Worm (Caenorhabditis elegans) whole organism, mixed stage, embryonic: ENCODE measurements around the gene srx-119.

ENCODE experiments used
- M03D4.4 ChIP-seq: sonication (generic microtip); optimal IDR thresholded peaks from 2 replicates; lab custom pipeline; 2017; ENCODE audit warnings: mild to moderate bottlenecking, missing genetic modification characterization, missing compliant biosample characterization
- bed-3 ChIP-seq: fragments of 200-800 bp; sonication (Bioruptor generic); optimal IDR thresholded peaks from 3 replicates; lab custom pipeline; 2018; ENCODE audit warnings: mild to moderate bottlenecking, missing genetic modification characterization, moderate library complexity, missing compliant biosample characterization
- blmp-1 ChIP-seq: fragments of 150-350 bp; optimal IDR thresholded peaks from 2 replicates; lab custom pipeline; 2014; ENCODE audit warnings: missing biosample characterization, missing genetic modification characterization
- ceh-39 ChIP-seq: fragments of 150-350 bp; optimal IDR thresholded peaks from 2 replicates; lab custom pipeline; 2014; ENCODE audit warnings: missing biosample characterization, missing genetic modification characterization
- ceh-43 ChIP-seq: fragments of 200-800 bp; sonication (Bioruptor generic); optimal IDR thresholded peaks from 2 replicates; lab custom pipeline; 2018; ENCODE audit warnings: mild to moderate bottlenecking, missing genetic modification characterization, moderate library complexity, missing compliant biosample characterization
- ceh-83 ChIP-seq: fragments of 200-800 bp; sonication (Bioruptor generic); optimal IDR thresholded peaks from 2 replicates; lab custom pipeline; 2018; ENCODE audit warnings: mild to moderate bottlenecking, missing genetic modification characterization, missing compliant biosample characterization
- ces-1 ChIP-seq: fragments of 150-350 bp; optimal IDR thresholded peaks from 2 replicates; lab custom pipeline; 2014; ENCODE audit warnings: missing biosample characterization, missing genetic modification reagents, missing genetic modification characterization
- cnd-1 ChIP-seq: fragments of 200-800 bp; sonication (Bioruptor generic); optimal IDR thresholded peaks from 2 replicates; lab custom pipeline; 2018; ENCODE audit warnings: mild to moderate bottlenecking, missing genetic modification characterization, missing compliant biosample characterization
- drap-1 ChIP-seq: fragments of 200-800 bp; sonication (Bioruptor generic); optimal IDR thresholded peaks from 3 replicates; lab custom pipeline; 2018; ENCODE audit warnings: mild to moderate bottlenecking, missing genetic modification characterization, missing compliant biosample characterization
- elt-3 ChIP-seq: fragments of 150-350 bp; optimal IDR thresholded peaks from 2 replicates; lab custom pipeline; 2014; ENCODE audit warnings: missing biosample characterization, missing genetic modification characterization
- flh-1 ChIP-seq: fragments of 200-800 bp; sonication (Bioruptor generic); optimal IDR thresholded peaks from 2 replicates; lab custom pipeline; 2018; ENCODE audit warnings: mild to moderate bottlenecking, missing genetic modification characterization, moderate library complexity, missing compliant biosample characterization
- ham-2 ChIP-seq: fragments of 200-800 bp; sonication (Bioruptor generic); optimal IDR thresholded peaks from 2 replicates; lab custom pipeline; 2018; ENCODE audit warnings: mild to moderate bottlenecking, missing genetic modification characterization, missing compliant biosample characterization
- hlh-1 ChIP-seq: fragments of 150-350 bp; optimal IDR thresholded peaks from 2 replicates; lab custom pipeline; 2014; ENCODE audit warnings: missing biosample characterization, missing genetic modification reagents, missing genetic modification characterization
- lin-13 ChIP-seq: fragments of 150-350 bp; optimal IDR thresholded peaks from 2 replicates; lab custom pipeline; 2014; ENCODE audit warnings: missing biosample characterization, missing genetic modification characterization
- lin-32 ChIP-seq: fragments of 200-800 bp; sonication (Bioruptor generic); optimal IDR thresholded peaks from 2 replicates; lab custom pipeline; 2018; ENCODE audit warnings: mild to moderate bottlenecking, missing genetic modification characterization, missing compliant biosample characterization
- lsy-2 ChIP-seq: fragments of 150-350 bp; optimal IDR thresholded peaks from 2 replicates; lab custom pipeline; 2014; ENCODE audit warnings: missing biosample characterization, missing genetic modification characterization
- mab-5 ChIP-seq: fragments of 150-350 bp; optimal IDR thresholded peaks from 2 replicates; lab custom pipeline; 2014; ENCODE audit warnings: missing biosample characterization, missing genetic modification characterization
- mep-1 ChIP-seq: fragments of 150-350 bp; optimal IDR thresholded peaks from 2 replicates; lab custom pipeline; 2017; ENCODE audit warnings: missing biosample characterization, missing genetic modification reagents, missing genetic modification characterization, inconsistent platforms
- mls-2 ChIP-seq: sonication (generic microtip); optimal IDR thresholded peaks from 2 replicates; lab custom pipeline; 2016; ENCODE audit warnings: mild to moderate bottlenecking, missing genetic modification characterization, moderate library complexity, missing compliant biosample characterization
- nhr-12 ChIP-seq: fragments of 150-350 bp; optimal IDR thresholded peaks from 2 replicates; lab custom pipeline; 2014; ENCODE audit warnings: missing biosample characterization, missing genetic modification characterization
- nhr-2 ChIP-seq: fragments of 150-350 bp; optimal IDR thresholded peaks from 2 replicates; lab custom pipeline; 2014; ENCODE audit warnings: missing biosample characterization, missing genetic modification characterization
- nhr-237 ChIP-seq: fragments of 150-350 bp; optimal IDR thresholded peaks from 2 replicates; lab custom pipeline; 2014; ENCODE audit warnings: missing biosample characterization, missing genetic modification characterization
- nhr-28 ChIP-seq: fragments of 150-350 bp; optimal IDR thresholded peaks from 2 replicates; lab custom pipeline; 2014; ENCODE audit warnings: missing biosample characterization, missing genetic modification characterization
- nhr-76 ChIP-seq: sonication (generic microtip); optimal IDR thresholded peaks from 2 replicates; lab custom pipeline; 2017; ENCODE audit warnings: missing biosample characterization, missing genetic modification characterization
- pha-4 ChIP-seq: fragments of 150-350 bp; optimal IDR thresholded peaks from 2 replicates; lab custom pipeline; 2018; ENCODE audit warnings: missing biosample characterization, missing genetic modification reagents, missing genetic modification characterization
- sem-2 ChIP-seq: fragments of 200-800 bp; sonication (Bioruptor generic); optimal IDR thresholded peaks from 2 replicates; lab custom pipeline; 2018; ENCODE audit warnings: mild to moderate bottlenecking, missing genetic modification characterization, missing compliant biosample characterization
- snpc-4 ChIP-seq: fragments of 150-350 bp; optimal IDR thresholded peaks from 2 replicates; lab custom pipeline; 2014; ENCODE audit warnings: missing biosample characterization, missing genetic modification characterization
- sptf-1 ChIP-seq: sonication (generic microtip); optimal IDR thresholded peaks from 2 replicates; lab custom pipeline; 2017; ENCODE audit warnings: mild to moderate bottlenecking, missing genetic modification characterization, moderate library complexity, missing compliant biosample characterization
- tbx-8 ChIP-seq: fragments of 200-800 bp; sonication (Bioruptor generic); optimal IDR thresholded peaks from 2 replicates; lab custom pipeline; 2018; ENCODE audit warnings: mild to moderate bottlenecking, missing genetic modification characterization, moderate library complexity, missing compliant biosample characterization
- unc-120 ChIP-seq: sonication (generic microtip); optimal IDR thresholded peaks from 2 replicates; lab custom pipeline; 2017; ENCODE audit warnings: missing genetic modification characterization, missing compliant biosample characterization; ENCODE audit not compliant: poor library complexity, severe bottlenecking
- unc-39 ChIP-seq: fragments of 150-350 bp; optimal IDR thresholded peaks from 2 replicates; lab custom pipeline; 2014; ENCODE audit warnings: missing biosample characterization, missing genetic modification characterization
- unc-62 ChIP-seq: fragments of 150-350 bp; optimal IDR thresholded peaks from 2 replicates; lab custom pipeline; 2014; ENCODE audit warnings: missing biosample characterization, missing genetic modification reagents, missing genetic modification characterization
- zip-8 ChIP-seq: fragments of 150-350 bp; optimal IDR thresholded peaks from 2 replicates; lab custom pipeline; 2014; ENCODE audit warnings: missing biosample characterization, missing genetic modification characterization
- ztf-11 ChIP-seq: fragments of 150-350 bp; optimal IDR thresholded peaks from 2 replicates; lab custom pipeline; 2014; ENCODE audit warnings: missing biosample characterization, missing genetic modification characterization

srx-119 gene

DNA sequence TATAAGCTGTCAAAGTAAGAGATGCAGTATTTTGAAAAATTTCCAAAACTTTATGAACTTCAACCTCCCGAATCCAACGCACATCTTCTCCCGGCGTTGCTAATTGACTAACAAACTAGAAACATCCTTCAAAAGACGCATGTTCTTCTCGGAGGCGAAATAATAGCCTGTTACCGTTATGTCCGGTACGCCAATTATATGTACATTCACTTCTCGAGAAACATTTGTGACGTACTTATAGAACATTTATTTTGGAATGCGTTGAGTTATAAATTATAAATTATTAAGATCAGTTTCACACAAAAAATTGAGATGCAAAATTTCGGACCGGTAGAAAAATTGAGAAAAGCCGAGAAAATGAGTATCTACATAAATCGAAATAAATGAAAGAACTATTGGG is 31.1 kb upstream of the srx-119 start, which contains the start of gene T21B4.3:
Gene T21B4.3, minus strand, starts transcription at position 101 of the 400 bp plus-strand sequence.
- TF ChIP-seq ztf-11 (tag; lab: Kevin White, UChicago), result no peak
- TF ChIP-seq ceh-83 (GFP tag; lab: Kevin White, UChicago), result no peak
- TF ChIP-seq ces-1, result no peak
- TF ChIP-seq lsy-2 (tag; lab: Kevin White, UChicago), result no peak
- TF ChIP-seq ceh-43, result no peak
- no peak for TF ChIP-seq mab-5 (tag; lab: Kevin White, UChicago)
- no peak for TF ChIP-seq nhr-237
- no peak for TF ChIP-seq lin-13 (tag; lab: Kevin White, UChicago)
- TF ChIP-seq sptf-1 (tag; lab: Kevin White, UChicago), result no peak
- no peak for TF ChIP-seq unc-39 (tag; lab: Kevin White, UChicago)
- TF ChIP-seq ceh-39, result no peak
- TF ChIP-seq hlh-1 (tag; lab: Kevin White, UChicago), result no peak
- TF ChIP-seq cnd-1 (tag; lab: Kevin White, UChicago), result no peak
- no peak for TF ChIP-seq drap-1 (GFP tag; lab: Kevin White, UChicago)
- TF ChIP-seq zip-8 (tag; lab: Kevin White, UChicago), result no peak
- no peak for TF ChIP-seq elt-3 (tag; lab: Kevin White, UChicago)
- TF ChIP-seq, all 35 proteins: peak for 0

DNA sequence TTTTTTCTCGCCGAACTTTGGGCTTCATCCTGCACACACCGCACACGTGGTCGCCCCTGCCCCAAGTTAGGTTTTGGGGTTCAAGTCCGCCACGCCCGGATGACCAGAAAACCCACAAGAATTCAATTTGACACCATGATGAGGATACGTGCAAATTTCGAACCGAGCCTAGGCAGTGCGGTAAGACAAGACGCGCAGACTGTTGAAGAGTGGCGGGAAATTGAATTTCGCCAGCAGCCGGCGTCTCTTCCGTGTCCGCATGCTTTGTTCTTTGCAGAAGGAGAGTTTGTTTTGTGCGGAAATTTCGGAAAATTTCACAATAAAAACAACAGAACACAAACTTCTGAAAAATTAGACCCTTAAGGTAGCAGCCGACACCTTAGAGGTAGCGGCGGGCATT is 28.1 kb upstream of the srx-119 start:
- TF ChIP-seq ceh-43 (no peak), ces-1 (peak; percentile 91)

DNA sequence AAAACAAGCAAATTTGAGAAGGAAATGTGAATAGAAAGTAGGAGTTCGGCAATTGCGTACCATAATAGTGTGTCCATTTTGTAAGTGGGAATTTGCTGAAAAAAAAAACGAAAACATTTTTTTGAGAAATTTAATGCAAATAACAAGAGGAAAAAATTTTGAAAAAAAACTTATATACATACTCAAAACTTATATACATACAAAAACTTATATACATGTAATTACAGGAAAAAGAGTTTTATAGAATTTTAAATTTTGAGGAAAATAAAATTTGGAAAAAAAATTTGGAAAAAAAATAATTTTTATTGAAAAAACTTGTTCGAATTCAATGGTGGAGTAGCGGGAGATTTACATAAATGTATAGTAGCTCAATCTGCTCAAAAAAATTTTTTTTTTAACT is 25.3 kb upstream of the srx-119 start, which contains the start of gene ador-1:
Gene ador-1, minus strand, starts transcription at position 101 of the 400 bp plus-strand sequence.
- TF ChIP-seq nhr-76 (no peak), blmp-1 (tag; lab: Kevin White, UChicago) (no peak), nhr-28 (tag; lab: Kevin White, UChicago) (no peak), cnd-1 (tag; lab: Kevin White, UChicago) (no peak), unc-120 (tag; lab: Kevin White, UChicago) (no peak), M03D4.4 (tag; lab: Kevin White, UChicago) (no peak), lsy-2 (tag; lab: Kevin White, UChicago) (no peak), ceh-43 (no peak), unc-39 (tag; lab: Kevin White, UChicago) (no peak), snpc-4 (tag; lab: Kevin White, UChicago) (no peak), zip-8 (tag; lab: Kevin White, UChicago) (no peak), nhr-12 (tag; lab: Kevin White, UChicago) (no peak), lin-13 (tag; lab: Kevin White, UChicago) (no peak), bed-3 (GFP tag; lab: Kevin White, UChicago) (no peak)

DNA sequence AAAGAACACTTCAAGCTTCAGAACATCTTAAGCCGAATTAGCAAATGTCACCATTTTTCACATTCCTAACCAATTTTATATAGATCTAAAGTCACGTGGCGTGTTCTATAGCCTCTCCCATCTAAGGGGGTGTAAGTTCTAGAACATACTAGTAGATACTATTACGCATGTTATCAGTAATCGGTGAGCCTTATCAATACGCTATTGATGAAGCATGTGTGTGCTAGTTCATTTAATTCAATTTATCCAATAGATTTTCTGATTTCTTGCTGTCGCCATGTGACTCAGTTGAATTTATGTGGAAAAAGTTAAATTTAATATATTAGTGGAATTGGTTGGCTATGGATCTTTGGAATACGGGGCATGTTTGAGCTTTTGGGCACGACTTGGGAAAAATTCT is 21.5 kb upstream of the srx-119 start:
- no peak for TF ChIP-seq ham-2 (GFP tag; lab: Kevin White, UChicago)
- no peak for TF ChIP-seq ceh-39
- no peak for TF ChIP-seq ceh-43
- no peak for TF ChIP-seq unc-120 (tag; lab: Kevin White, UChicago)
- no peak for TF ChIP-seq unc-39 (tag; lab: Kevin White, UChicago)
- TF ChIP-seq lsy-2 (tag; lab: Kevin White, UChicago), result no peak
- no peak for TF ChIP-seq mab-5 (tag; lab: Kevin White, UChicago)
- TF ChIP-seq elt-3 (tag; lab: Kevin White, UChicago), result no peak
- no peak for TF ChIP-seq drap-1 (GFP tag; lab: Kevin White, UChicago)
- TF ChIP-seq nhr-12 (tag; lab: Kevin White, UChicago), result no peak
- no peak for TF ChIP-seq unc-62 (GFP tag; lab: Kevin White, UChicago)
- no peak for TF ChIP-seq hlh-1 (tag; lab: Kevin White, UChicago)
- no peak for TF ChIP-seq bed-3 (GFP tag; lab: Kevin White, UChicago)
- no peak for TF ChIP-seq sem-2 (GFP tag; lab: Kevin White, UChicago)
- TF ChIP-seq ces-1, result no peak
- no peak for TF ChIP-seq mep-1 (tag; lab: Kevin White, UChicago)
- no peak for TF ChIP-seq mls-2 (tag; lab: Kevin White, UChicago)
- no peak for TF ChIP-seq pha-4 (tag; lab: Kevin White, UChicago)
- TF ChIP-seq flh-1 (GFP tag; lab: Kevin White, UChicago), result no peak
- TF ChIP-seq, all 35 proteins: peak for 0

DNA sequence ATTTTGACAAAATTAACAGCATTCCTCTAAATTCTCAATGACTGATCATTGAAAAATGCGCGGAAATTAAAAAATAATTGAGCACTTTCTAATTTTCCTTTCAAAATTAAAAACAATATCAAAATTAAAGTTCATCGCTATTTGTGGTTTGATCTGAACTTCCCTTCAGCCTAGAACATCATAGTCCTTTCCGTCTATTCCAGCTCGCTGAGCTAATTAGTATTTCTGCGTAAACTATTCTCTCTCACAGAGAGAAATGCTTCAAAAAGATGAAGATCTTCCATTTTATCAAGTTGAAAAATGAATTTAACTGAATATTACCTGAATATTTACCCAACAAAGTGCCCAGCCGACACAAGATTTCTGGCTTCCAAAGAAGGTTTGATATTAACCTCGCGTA is 21.0 kb upstream of the srx-119 start, which contains the start of gene srh-68:
Gene srh-68, plus strand, starts transcription at position 301 of the 400 bp plus-strand sequence.
- TF ChIP-seq tbx-8 (GFP tag; lab: Kevin White, UChicago) (no peak), unc-120 (tag; lab: Kevin White, UChicago) (no peak), nhr-2 (no peak), nhr-28 (tag; lab: Kevin White, UChicago) (no peak), mls-2 (tag; lab: Kevin White, UChicago) (no peak), nhr-12 (tag; lab: Kevin White, UChicago) (no peak), sptf-1 (tag; lab: Kevin White, UChicago) (no peak), nhr-237 (no peak), lin-32 (GFP tag; lab: Kevin White, UChicago) (no peak), unc-62 (GFP tag; lab: Kevin White, UChicago) (no peak), pha-4 (tag; lab: Kevin White, UChicago) (no peak), mep-1 (tag; lab: Kevin White, UChicago) (no peak)
